Worm (Caenorhabditis elegans): Measurements from ENCODE around the gene str-230.
A peak's percentile ranks its signal among the peaks of the same experiment; 100 is the strongest.

The str-230 gene

ce11 chrV:14193451-14193850 lies 17.2 kb downstream of the str-230 start, which contains the start of gene atfs-1 (continued):
- TF ChIP-seq ztf-18 (tag; optimal IDR thresholded peaks at IDR 0.05) (peak; percentile 75), lin-40 (tag; optimal IDR thresholded peaks at IDR 0.05) (peak; percentile 62), T26A5.8 (tag; optimal IDR thresholded peaks at IDR 0.05) (no peak), hsf-1 (GFP tag; IDR thresholded peaks at IDR 0.05) (0 out of 2 replicates have a peak, but pooled peaks have one; percentile 34), tlf-1 (GFP tag; optimal IDR thresholded peaks at IDR 0.05) (peak; percentile 14), mcd-1 (GFP tag; IDR thresholded peaks at IDR 0.05) (peak; percentile 41), F57A8.1 (GFP tag; optimal IDR thresholded peaks at IDR 0.05) (no peak), egl-44 (GFP tag; IDR thresholded peaks at IDR 0.05) (0 out of 2 replicates have a peak, but pooled peaks have one; percentile 35), Y67H2A.10 (GFP tag; conservative IDR thresholded peaks at IDR 0.05) (no peak), snpc-4 (GFP tag; optimal IDR thresholded peaks at IDR 0.05) (no peak), snpc-4 (tag; optimal IDR thresholded peaks at IDR 0.05) (peak in 3 of 4 experiments; percentile 4 to 14 (median 12)), attf-5 (GFP tag; optimal IDR thresholded peaks at IDR 0.05) (peak; percentile 68), Y53G8AR.9 (GFP tag; conservative IDR thresholded peaks at IDR 0.05) (0 out of 2 replicates have a peak, but pooled peaks have one; percentile 27), bed-2 (GFP tag; IDR thresholded peaks at IDR 0.05) (0 out of 2 replicates have a peak, but pooled peaks have one; percentile 44), madf-10 (tag; optimal IDR thresholded peaks at IDR 0.05) (peak; percentile 9), hrde-1 (tag; optimal IDR thresholded peaks at IDR 0.05; ENCODE audit: borderline replicate concordance) (no peak)

ce11 chrV:14192870-14193269 lies 17.8 kb downstream of the str-230 start:
- TF ChIP-seq ceh-91 (GFP tag; IDR thresholded peaks at IDR 0.05), result peak; percentile 65
- no peak for TF ChIP-seq Y56A3A.18 (GFP tag; IDR thresholded peaks at IDR 0.05)
- TF ChIP-seq ekl-4 (GFP tag; IDR thresholded peaks at IDR 0.05), result 0 out of 2 replicates have a peak, but pooled peaks have one; percentile 21
- TF ChIP-seq D2030.7 (GFP tag; IDR thresholded peaks at IDR 0.05), result peak; percentile 72
- TF ChIP-seq madf-6 (GFP tag; IDR thresholded peaks at IDR 0.05), result peak; percentile 94
- TF ChIP-seq snpc-3.4 (tag; optimal IDR thresholded peaks at IDR 0.05), result peak; percentile 21
- TF ChIP-seq repo-1 (tag; optimal IDR thresholded peaks at IDR 0.05), result no peak
- 0 out of 2 replicates have a peak, but pooled peaks have one; percentile 17 for TF ChIP-seq Y53G8AR.9 (GFP tag; conservative IDR thresholded peaks at IDR 0.05)
- TF ChIP-seq snpc-1.3 (tag; optimal IDR thresholded peaks at IDR 0.05; ENCODE audit: insufficient read depth), result peak; percentile 43
- TF ChIP-seq F33H1.4 (GFP tag; IDR thresholded peaks at IDR 0.05), result peak; percentile 95
- no peak for TF ChIP-seq sea-2 (GFP tag; IDR thresholded peaks at IDR 0.05)
- TF ChIP-seq dpl-1 (GFP tag; optimal IDR thresholded peaks at IDR 0.05), result peak; percentile 18
- no peak for TF ChIP-seq B0019.2 (GFP tag; conservative IDR thresholded peaks at IDR 0.05)
- peak; percentile 69 for TF ChIP-seq him-1 (tag; optimal IDR thresholded peaks at IDR 0.05)
- no peak for TF ChIP-seq nfya-2 (GFP tag; IDR thresholded peaks at IDR 0.05)
- TF ChIP-seq efl-1 (GFP tag; optimal IDR thresholded peaks at IDR 0.05), result peak; percentile 14
- peak; percentile 96 for TF ChIP-seq lsl-1 (GFP tag; optimal IDR thresholded peaks at IDR 0.05)
- TF ChIP-seq madf-8 (GFP tag; conservative IDR thresholded peaks at IDR 0.05), result peak; percentile 81
- TF ChIP-seq F55B11.4 (tag; optimal IDR thresholded peaks at IDR 0.05; ENCODE audit: borderline replicate concordance, insufficient read depth), result no peak
- TF ChIP-seq athp-1 (tag; optimal IDR thresholded peaks at IDR 0.05), result peak; percentile 3
- TF ChIP-seq rec-8 (tag; optimal IDR thresholded peaks at IDR 0.05), result no peak
- TF ChIP-seq lin-54 (GFP tag; optimal IDR thresholded peaks at IDR 0.05), result peak; percentile 38
- TF ChIP-seq xnd-1 (tag; optimal IDR thresholded peaks at IDR 0.05), result peak; percentile 93
- peak; percentile 42 for TF ChIP-seq F49E8.2 (tag; optimal IDR thresholded peaks at IDR 0.05; ENCODE audit: insufficient read depth)
- TF ChIP-seq ama-1 (optimal IDR thresholded peaks at IDR 0.05), result no peak
- TF ChIP-seq ama-1 (GFP tag; optimal IDR thresholded peaks at IDR 0.05), result peak in 1 of 2 experiments; percentile 11
